Worm (Caenorhabditis elegans) whole organism, late embryonic: ENCODE measurements around the gene dhrr-1.

ENCODE experiments used
- K09A11.1 ChIP-seq: sonication (generic microtip); optimal IDR thresholded peaks from 2 replicates; lab custom pipeline; 2017; ENCODE audit warnings: antibody characterized with exemption, mild to moderate bottlenecking, missing genetic modification characterization, missing compliant biosample characterization; ENCODE audit not compliant: insufficient read depth
- ama-1 ChIP-seq: fragments of 150-350 bp; optimal IDR thresholded peaks from 2 replicates; lab custom pipeline; 2014
- ceh-24 ChIP-seq: sonication (generic microtip); optimal IDR thresholded peaks from 2 replicates; lab custom pipeline; 2016; ENCODE audit warnings: mild to moderate bottlenecking, missing genetic modification characterization, missing compliant biosample characterization
- fax-1 ChIP-seq: sonication (generic microtip); optimal IDR thresholded peaks from 2 replicates; lab custom pipeline; 2016; ENCODE audit warnings: missing genotype, missing genetic modification characterization, missing compliant biosample characterization
- syd-9 ChIP-seq: sonication (generic microtip); optimal IDR thresholded peaks from 2 replicates; lab custom pipeline; 2016; ENCODE audit warnings: mild to moderate bottlenecking, missing genetic modification characterization, moderate library complexity, missing compliant biosample characterization

DNA sequence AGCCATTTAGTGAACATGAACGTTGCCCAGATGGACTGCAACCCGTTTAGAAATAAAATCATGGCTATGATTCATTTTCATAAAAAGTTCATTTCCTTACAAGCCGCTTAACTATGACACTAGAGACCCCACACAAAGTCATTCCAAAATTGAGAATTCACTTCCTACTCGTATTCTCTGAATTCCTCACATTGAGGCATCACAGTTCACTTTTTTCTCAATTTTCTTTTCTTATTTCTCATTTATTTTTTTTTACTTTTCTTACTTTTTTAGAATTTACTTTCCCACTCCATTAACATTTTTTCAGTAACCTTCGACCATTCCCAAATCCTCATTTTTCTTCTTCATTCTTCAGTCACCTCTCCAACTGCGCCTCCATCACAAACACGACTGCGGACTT is at the start of gene dhrr-1:
- no peak for TF ChIP-seq ceh-24
- TF ChIP-seq ama-1 (lab: Kevin White, UChicago) = no peak
- TF ChIP-seq K09A11.1 (tag; lab: Kevin White, UChicago) = no peak
- TF ChIP-seq syd-9 = no peak
- no peak for TF ChIP-seq fax-1
